Worm (Caenorhabditis elegans): ENCODE results near the gene sre-4.

DNA sequence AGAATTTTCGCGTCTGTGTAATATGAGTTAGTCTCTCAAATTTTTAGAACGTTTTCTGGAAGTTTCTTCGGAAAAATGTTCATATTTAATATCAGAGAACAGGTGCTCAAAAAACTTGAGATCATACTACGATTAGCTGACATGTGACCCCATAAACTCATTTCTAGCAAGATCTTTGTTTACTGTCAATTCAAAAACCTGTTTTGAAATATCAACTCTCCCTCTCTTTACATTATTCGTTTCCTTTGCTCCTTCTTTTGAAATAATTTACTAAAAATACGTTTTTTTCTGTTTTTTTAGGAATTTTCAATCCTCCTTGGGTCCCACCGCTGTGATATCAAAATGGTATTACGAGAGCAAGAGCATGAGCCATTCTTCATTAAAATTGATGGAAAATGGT, 14.5 kb upstream of the sre-4 start, which contains the start of gene fat-4:
- TF ChIP-seq nhr-237 (tag; optimal IDR thresholded peaks at IDR 0.05) (no peak), fkh-10 (GFP tag; optimal IDR thresholded peaks at IDR 0.05) (no peak), nhr-6 (tag; optimal IDR thresholded peaks at IDR 0.05) (no peak), tra-1 (GFP tag; IDR thresholded peaks at IDR 0.05) (no peak), mdl-1 (tag; optimal IDR thresholded peaks at IDR 0.05) (no peak), ztf-11 (tag; optimal IDR thresholded peaks at IDR 0.05) (no peak), ama-1 (optimal IDR thresholded peaks at IDR 0.05) (no peak), ctbp-1 (GFP tag; IDR thresholded peaks at IDR 0.05) (no peak), ceh-28 (tag; optimal IDR thresholded peaks at IDR 0.05) (no peak), zfp-2 (tag; optimal IDR thresholded peaks at IDR 0.05) (no peak)
